Worm (Caenorhabditis elegans) whole organism, L2 larva: Measurements from ENCODE around the gene R02D5.1.
"Not testable (repeated sequence)": the region's sequence is repeated elsewhere in the genome, so short reads cannot be mapped to it uniquely, and the experiment has no call there.

Experiments used
- Y55F3AM.14 ChIP-seq: fragments of 200-800 bp; sonication (Bioruptor generic); optimal IDR thresholded peaks from 2 replicates; lab custom pipeline; 2018; ENCODE audit warnings: mild to moderate bottlenecking, missing genetic modification characterization, missing compliant biosample characterization
- aly-2 ChIP-seq: fragments of 150-350 bp; optimal IDR thresholded peaks from 2 replicates; lab custom pipeline; 2014; ENCODE audit warnings: missing biosample characterization, missing genetic modification characterization
- blmp-1 ChIP-seq: sonication (generic microtip); optimal IDR thresholded peaks from 2 replicates; lab custom pipeline; 2017; ENCODE audit warnings: missing genetic modification characterization, mild to moderate bottlenecking, missing compliant biosample characterization, antibody characterized with exemption, moderate library complexity; ENCODE audit not compliant: insufficient read depth
- ceh-16 ChIP-seq: fragments of 150-350 bp; optimal IDR thresholded peaks from 2 replicates; lab custom pipeline; 2014; ENCODE audit warnings: missing biosample characterization, missing genetic modification characterization
- ceh-82 ChIP-seq: fragments of 150-350 bp; optimal IDR thresholded peaks from 2 replicates; lab custom pipeline; 2014; ENCODE audit warnings: missing biosample characterization, missing genetic modification characterization
- lin-39 ChIP-seq: fragments of 150-350 bp; optimal IDR thresholded peaks from 2 replicates; lab custom pipeline; 2014; ENCODE audit warnings: missing biosample characterization, missing genetic modification reagents, missing genetic modification characterization
- nhr-6 ChIP-seq: fragments of 150-350 bp; optimal IDR thresholded peaks from 2 replicates; lab custom pipeline; 2014; ENCODE audit warnings: missing biosample characterization, missing genetic modification characterization
- peb-1 ChIP-seq: fragments of 150-350 bp; optimal IDR thresholded peaks from 2 replicates; lab custom pipeline; 2014; ENCODE audit warnings: missing biosample characterization, missing genetic modification characterization
- snpc-4 ChIP-seq: fragments of 150-350 bp; optimal IDR thresholded peaks from 2 replicates; lab custom pipeline; 2014; ENCODE audit warnings: missing biosample characterization, missing genetic modification characterization
- unc-62 ChIP-seq: fragments of 150-350 bp; optimal IDR thresholded peaks from 2 replicates; lab custom pipeline; 2014; ENCODE audit warnings: missing biosample characterization, missing genetic modification reagents, missing genetic modification characterization
- ztf-11 ChIP-seq: sonication (generic microtip); optimal IDR thresholded peaks from 2 replicates; lab custom pipeline; 2017; ENCODE audit warnings: missing biosample characterization, missing genetic modification characterization

DNA sequence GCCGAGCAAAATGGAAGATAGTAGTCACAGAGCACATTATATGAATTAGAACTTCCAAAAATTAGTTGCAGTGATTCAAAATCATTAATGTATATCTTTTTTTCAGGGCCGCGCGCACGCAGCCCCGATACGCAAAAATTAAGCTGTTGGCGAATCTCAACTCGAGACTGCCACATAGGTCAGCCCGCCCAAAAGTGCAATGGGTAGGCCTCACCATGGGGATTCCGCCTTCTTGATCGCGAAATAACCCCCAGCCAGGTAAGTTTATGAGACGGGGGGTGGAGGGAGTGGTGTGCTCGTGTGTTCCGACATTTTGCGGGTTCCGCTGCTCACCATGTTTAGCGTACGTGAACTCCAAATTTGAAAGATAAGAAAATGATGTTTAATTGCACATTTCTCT is 45.0 kb upstream of the R02D5.1 start, which contains the start of gene F08H9.3:
- not testable (repeated sequence) for TF ChIP-seq peb-1 (tag; lab: Kevin White, UChicago); blmp-1 (tag; lab: Kevin White, UChicago); nhr-6; ceh-82 (tag; lab: Kevin White, UChicago); aly-2 (tag; lab: Kevin White, UChicago); unc-62 (GFP tag; lab: Kevin White, UChicago); ztf-11 (tag; lab: Kevin White, UChicago); Y55F3AM.14; lin-39 (tag; lab: Kevin White, UChicago); ceh-16 (tag; lab: Kevin White, UChicago)
- peak; percentile 85 for TF ChIP-seq snpc-4 (tag; lab: Kevin White, UChicago)
